Fruit fly (Drosophila melanogaster) whole organism, prepupa: ENCODE measurements around the gene CG33235.

Experiments used
- CG10631 ChIP-seq: fragments of 200-800 bp; sonication (Bioruptor generic); optimal IDR thresholded peaks from 2 replicates; lab custom pipeline; 2016; ENCODE audit warnings: missing biosample characterization, missing genetic modification characterization
- CG10669 ChIP-seq: fragments of 200-800 bp; sonication (Bioruptor generic); optimal IDR thresholded peaks from 3 replicates; lab custom pipeline; 2018; ENCODE audit warnings: missing biosample characterization, mild to moderate bottlenecking, missing genetic modification characterization, moderate library complexity
- CG11762 ChIP-seq: fragments of 200-800 bp; sonication (Bioruptor generic); optimal IDR thresholded peaks from 3 replicates; lab custom pipeline; 2016; ENCODE audit warnings: missing biosample characterization, missing genetic modification characterization; ENCODE audit not compliant: insufficient read depth
- CG11902 ChIP-seq: fragments of 200-800 bp; sonication (Bioruptor generic); optimal IDR thresholded peaks from 3 replicates; lab custom pipeline; 2016; ENCODE audit warnings: missing biosample characterization, missing genetic modification characterization
- CG1621 ChIP-seq: fragments of 200-800 bp; sonication (Bioruptor generic); optimal IDR thresholded peaks from 3 replicates; lab custom pipeline; 2018; ENCODE audit warnings: missing biosample characterization, mild to moderate bottlenecking, missing genetic modification characterization
- CG16779 ChIP-seq: fragments of 200-800 bp; sonication (Bioruptor generic); optimal IDR thresholded peaks from 3 replicates; lab custom pipeline; 2017; ENCODE audit warnings: missing biosample characterization, mild to moderate bottlenecking, missing genetic modification characterization
- CG3032 ChIP-seq: fragments of 200-800 bp; optimal IDR thresholded peaks from 2 replicates; lab custom pipeline; 2019; ENCODE audit warnings: missing biosample characterization, mild to moderate bottlenecking, missing genetic modification characterization, moderate library complexity
- CG31627 ChIP-seq: fragments of 200-800 bp; sonication (Bioruptor generic); optimal IDR thresholded peaks from 3 replicates; lab custom pipeline; 2016; ENCODE audit warnings: missing biosample characterization, missing genetic modification characterization
- CG32006 ChIP-seq: fragments of 200-800 bp; sonication (Bioruptor generic); optimal IDR thresholded peaks from 3 replicates; lab custom pipeline; 2017; ENCODE audit warnings: missing biosample characterization, mild to moderate bottlenecking, missing genetic modification characterization
- CG34406 ChIP-seq: fragments of 200-800 bp; sonication (Bioruptor generic); optimal IDR thresholded peaks from 3 replicates; lab custom pipeline; 2016; ENCODE audit warnings: missing biosample characterization, missing genetic modification characterization
- CG6163 ChIP-seq: fragments of 200-800 bp; sonication (Bioruptor generic); IDR thresholded peaks from 3 replicates; pipeline ENCODE4 v1.3.6; 2022; ENCODE audit warnings: missing biosample characterization, missing genetic modification characterization
- CG6792 ChIP-seq: fragments of 200-800 bp; sonication (Bioruptor generic); optimal IDR thresholded peaks from 3 replicates; lab custom pipeline; 2016; ENCODE audit warnings: missing biosample characterization, missing genetic modification characterization
- CG7368 ChIP-seq: fragments of 200-800 bp; sonication (Bioruptor generic); optimal IDR thresholded peaks from 3 replicates; lab custom pipeline; 2016; ENCODE audit warnings: missing biosample characterization, missing genetic modification characterization
- CG8119 ChIP-seq: fragments of 200-800 bp; sonication (Bioruptor generic); IDR thresholded peaks from 3 replicates; pipeline ENCODE4 v1.3.6; 2022; ENCODE audit warnings: missing biosample characterization, missing genetic modification characterization
- CG8319 ChIP-seq: fragments of 200-800 bp; sonication (Bioruptor generic); optimal IDR thresholded peaks from 3 replicates; lab custom pipeline; 2016; ENCODE audit warnings: missing biosample characterization, missing genetic modification characterization
- CG8632 ChIP-seq: fragments of 200-800 bp; sonication (Bioruptor generic); optimal IDR thresholded peaks from 3 replicates; lab custom pipeline; 2016; ENCODE audit warnings: missing biosample characterization, missing genetic modification characterization
- CG9139 ChIP-seq: fragments of 200-800 bp; sonication (Bioruptor generic); optimal IDR thresholded peaks from 3 replicates; lab custom pipeline; 2017; ENCODE audit warnings: missing biosample characterization, mild to moderate bottlenecking, missing genetic modification characterization
- Eip75B ChIP-seq: fragments of 200-800 bp; sonication (Bioruptor generic); optimal IDR thresholded peaks from 3 replicates; lab custom pipeline; 2016; ENCODE audit warnings: missing biosample characterization, missing genetic modification characterization
- Eip78C ChIP-seq: fragments of 200-800 bp; sonication (Bioruptor generic); peaks from one replicate; lab custom pipeline; 2016; ENCODE audit warnings: missing biosample characterization, missing genetic modification characterization
- Eip93F ChIP-seq: fragments of 200-800 bp; sonication (Bioruptor generic); optimal IDR thresholded peaks from 2 replicates; lab custom pipeline; 2016; ENCODE audit warnings: missing biosample characterization, mild to moderate bottlenecking, missing genetic modification characterization
- Ets21C ChIP-seq: fragments of 200-800 bp; sonication (Bioruptor generic); optimal IDR thresholded peaks from 3 replicates; lab custom pipeline; 2016; ENCODE audit warnings: missing biosample characterization, missing genetic modification characterization
- Ets96B ChIP-seq: fragments of 200-800 bp; optimal IDR thresholded peaks from 2 replicates; lab custom pipeline; 2019; ENCODE audit warnings: missing biosample characterization, mild to moderate bottlenecking, missing genetic modification characterization, moderate library complexity
- Gug ChIP-seq: fragments of 200-800 bp; sonication (Bioruptor generic); IDR thresholded peaks from 2 replicates; pipeline ENCODE4 v1.3.6; 2022; ENCODE audit warnings: missing biosample characterization, missing genetic modification characterization
- Hr38 ChIP-seq: sonication (Bioruptor generic); optimal IDR thresholded peaks from 2 replicates; lab custom pipeline; 2016; ENCODE audit warnings: missing biosample characterization, missing genetic modification characterization
- Hr39 ChIP-seq: fragments of 200-800 bp; sonication (Bioruptor generic); optimal IDR thresholded peaks from 2 replicates; lab custom pipeline; 2016; ENCODE audit warnings: missing biosample characterization, missing genetic modification characterization
- Met ChIP-seq: fragments of 200-800 bp; sonication (Bioruptor generic); optimal IDR thresholded peaks from 3 replicates; lab custom pipeline; 2016; ENCODE audit warnings: missing biosample characterization, missing genetic modification characterization
- OdsH ChIP-seq: fragments of 200-800 bp; sonication (Bioruptor generic); optimal IDR thresholded peaks from 3 replicates; lab custom pipeline; 2016; ENCODE audit warnings: missing biosample characterization, missing genetic modification characterization
- Smox ChIP-seq: fragments of 200-800 bp; sonication (Bioruptor generic); optimal IDR thresholded peaks from 3 replicates; lab custom pipeline; 2016; ENCODE audit warnings: missing biosample characterization, missing genetic modification characterization
- Sox102F ChIP-seq: fragments of 200-800 bp; sonication (Bioruptor generic); optimal IDR thresholded peaks from 2 replicates; lab custom pipeline; 2016; ENCODE audit warnings: missing biosample characterization, mild to moderate bottlenecking, missing genetic modification characterization
- Sox14 ChIP-seq: fragments of 200-800 bp; sonication (Bioruptor generic); optimal IDR thresholded peaks from 3 replicates; lab custom pipeline; 2016; ENCODE audit warnings: missing biosample characterization, missing genetic modification characterization
- achi ChIP-seq: fragments of 200-800 bp; sonication (Bioruptor generic); optimal IDR thresholded peaks from 3 replicates; lab custom pipeline; 2016; ENCODE audit warnings: missing biosample characterization, missing genetic modification characterization
- dac ChIP-seq: fragments of 200-800 bp; sonication (Bioruptor generic); optimal IDR thresholded peaks from 2 replicates; lab custom pipeline; 2017; ENCODE audit warnings: missing biosample characterization, mild to moderate bottlenecking, missing genetic modification characterization
- eg ChIP-seq: fragments of 200-800 bp; sonication (Bioruptor generic); IDR thresholded peaks from 3 replicates; pipeline ENCODE4 v1.3.6; 2022; ENCODE audit warnings: missing biosample characterization, missing genetic modification characterization
- esn ChIP-seq: fragments of 200-800 bp; sonication (Bioruptor generic); optimal IDR thresholded peaks from 2 replicates; lab custom pipeline; 2016; ENCODE audit warnings: missing biosample characterization, mild to moderate bottlenecking, missing genetic modification characterization, moderate library complexity
- fd59A ChIP-seq: fragments of 200-800 bp; sonication (Bioruptor generic); optimal IDR thresholded peaks from 2 replicates; lab custom pipeline; 2017; ENCODE audit warnings: missing biosample characterization, mild to moderate bottlenecking, missing genetic modification characterization, missing genetic modification reagents
- fd85E ChIP-seq: fragments of 200-800 bp; sonication (Bioruptor generic); optimal IDR thresholded peaks from 3 replicates; lab custom pipeline; 2016; ENCODE audit warnings: missing biosample characterization, missing genetic modification characterization
- lz ChIP-seq: fragments of 200-800 bp; sonication (Bioruptor generic); optimal IDR thresholded peaks from 3 replicates; lab custom pipeline; 2016; ENCODE audit warnings: missing biosample characterization, missing genetic modification characterization
- pdm3 ChIP-seq: fragments of 200-800 bp; sonication (Bioruptor generic); optimal IDR thresholded peaks from 3 replicates; lab custom pipeline; 2016; ENCODE audit warnings: missing biosample characterization, missing genetic modification characterization
- spab ChIP-seq: fragments of 200-800 bp; sonication (Bioruptor generic); optimal IDR thresholded peaks from 2 replicates; lab custom pipeline; 2017; ENCODE audit warnings: missing biosample characterization, mild to moderate bottlenecking, missing genetic modification characterization, missing genetic modification reagents
- ss ChIP-seq, 2 experiments: fragments of 200-800 bp; sonication (Bioruptor generic); optimal IDR thresholded peaks; 2 replicates in 1 of 2; 3 replicates in 1 of 2; lab custom pipeline; 2017 to 2018; ENCODE audit warnings: mild to moderate bottlenecking in 2 of 2, missing biosample characterization in 2 of 2, missing genetic modification characterization in 2 of 2, moderate library complexity in 1 of 2
- svp ChIP-seq: fragments of 200-800 bp; sonication (Bioruptor generic); peaks from one replicate; lab custom pipeline; 2016; ENCODE audit warnings: missing biosample characterization, missing genetic modification characterization

Gene CG33235

DNA sequence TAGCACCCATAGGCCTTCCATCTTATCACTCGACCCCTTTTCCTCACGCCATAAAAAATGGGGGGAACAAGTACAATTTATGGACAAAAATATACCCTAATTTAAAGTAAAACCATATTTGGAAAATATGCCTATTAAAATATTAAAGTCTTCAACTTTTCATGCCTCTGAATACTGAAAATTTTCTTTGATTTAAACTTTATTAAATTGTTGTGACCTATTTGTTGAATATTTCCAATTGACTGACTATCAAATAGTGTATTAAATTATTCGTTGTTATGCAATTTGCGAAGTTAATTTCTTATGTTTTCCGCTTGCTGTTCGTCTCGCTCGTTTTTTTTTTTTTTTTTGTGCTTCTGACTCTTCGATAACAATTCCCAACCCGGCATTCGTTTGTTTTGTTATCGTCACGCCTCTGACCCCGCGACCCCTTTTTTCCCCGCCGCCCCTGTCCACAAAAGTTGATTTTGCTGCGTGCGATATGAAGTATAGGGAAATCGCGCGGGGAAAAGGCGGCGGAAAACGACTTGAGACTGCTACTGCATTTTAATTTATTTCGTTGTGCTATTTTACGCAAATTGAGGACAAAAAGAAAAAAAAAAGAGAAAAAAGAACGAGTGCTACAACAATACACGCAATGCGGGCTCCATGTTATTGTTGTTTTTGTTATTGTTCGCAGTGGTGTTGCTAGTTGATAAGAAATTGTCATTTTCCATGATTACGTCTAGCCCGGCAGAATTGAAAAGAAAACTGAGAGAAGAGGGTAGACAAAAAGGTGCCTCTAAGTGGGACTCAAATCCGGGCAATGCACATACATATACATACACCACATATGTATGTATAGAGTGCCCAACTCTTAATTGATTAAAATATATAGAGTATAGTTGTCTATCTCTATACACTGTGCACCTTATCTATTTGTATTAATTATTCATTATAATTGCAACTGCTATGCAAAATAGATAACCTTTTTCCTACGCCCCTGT is 30.5 kb upstream of the CG33235 start (continued):
- TF ChIP-seq CG31627 (peak; percentile 20), CG9139 (GFP tag; lab: Kevin White, UChicago) (no peak), CG8119 (GFP tag; lab: Robert Waterston, UW) (peak; percentile 54), spab (peak; percentile 14), Smox (GFP tag; lab: Kevin White, UChicago) (peak; percentile 13), Sox102F (GFP tag; lab: Kevin White, UChicago) (no peak), ss (GFP tag; optimal IDR thresholded peaks at IDR 0.05; lab: Kevin White, UChicago) (peak; percentile 59 to 75), Eip93F (no peak), Ets96B (peak; percentile 52), Hr39 (GFP tag; lab: Kevin White, UChicago) (peak; percentile 20), CG11902 (GFP tag; lab: Kevin White, UChicago) (no peak), svp (peak; percentile 93), dac (no peak), Hr38 (GFP tag; lab: Kevin White, UChicago) (no peak), pdm3 (GFP tag; lab: Kevin White, UChicago) (peak; percentile 60), CG10631 (GFP tag; lab: Kevin White, UChicago) (peak; percentile 49), CG6163 (peak; percentile 45; the same call in 1 of the 3 replicates), Gug (GFP tag; lab: Robert Waterston, UW) (peak; percentile 32), CG10669 (peak; percentile 19), CG7368 (peak; percentile 31), CG1621 (tag; lab: Kevin White, UChicago) (peak; percentile 3), CG32006 (peak; percentile 66), Ets21C (GFP tag; lab: Kevin White, UChicago) (no peak), esn (GFP tag; lab: Kevin White, UChicago) (peak; percentile 41), Eip75B (GFP tag; lab: Kevin White, UChicago) (peak; percentile 56), OdsH (GFP tag; lab: Kevin White, UChicago) (peak; percentile 56), lz (GFP tag; lab: Kevin White, UChicago) (no peak), CG8319 (peak; percentile 17), fd59A (GFP tag; lab: Kevin White, UChicago) (peak; percentile 25), fd85E (no peak), achi (GFP tag; lab: Kevin White, UChicago) (peak; percentile 20), Met (GFP tag; lab: Kevin White, UChicago) (peak; percentile 11), eg (GFP tag; lab: Robert Waterston, UW) (peak; percentile 68; the same call in 2 of the 3 replicates), CG34406 (GFP tag; lab: Kevin White, UChicago) (peak; percentile 59), CG3032 (tag; lab: Kevin White, UChicago) (peak; percentile 49), CG6792 (GFP tag; lab: Kevin White, UChicago) (peak; percentile 49), CG8632 (GFP tag; lab: Kevin White, UChicago) (peak; percentile 55), Eip78C (GFP tag; lab: Kevin White, UChicago) (peak; percentile 83), CG16779 (tag; lab: Kevin White, UChicago) (peak; percentile 50), CG11762 (GFP tag; lab: Kevin White, UChicago) (peak; percentile 32), Sox14 (GFP tag; lab: Kevin White, UChicago) (peak; percentile 42)
